Fruit fly (Drosophila melanogaster) whole organism, embryonic: ENCODE data around the gene obst-G.
A peak's percentile ranks its signal among the peaks of the same experiment; 100 is the strongest.

ENCODE experiments used
- Asciz ChIP-seq: fragments of 200-800 bp; sonication (Bioruptor generic); optimal IDR thresholded peaks from 2 replicates; lab custom pipeline; 2017; ENCODE audit warnings: missing biosample characterization, mild to moderate bottlenecking, missing genetic modification characterization, missing genetic modification reagents
- Atf-2 ChIP-seq: fragments of 200-800 bp; sonication (Bioruptor generic); optimal IDR thresholded peaks from 2 replicates; lab custom pipeline; 2016; ENCODE audit warnings: missing biosample characterization, missing genetic modification characterization
- Atf6 ChIP-seq: fragments of 200-800 bp; sonication (Bioruptor generic); IDR thresholded peaks from 2 replicates; pipeline ENCODE4 v1.3.6; 2022; ENCODE audit warnings: missing biosample characterization, missing genetic modification characterization
- CG11085 ChIP-seq: fragments of 200-800 bp; sonication (Bioruptor generic); IDR thresholded peaks from 2 replicates; pipeline ENCODE4 v1.3.6; 2022; ENCODE audit warnings: missing biosample characterization, missing genetic modification characterization
- CG11560 ChIP-seq: fragments of 200-800 bp; sonication (Bioruptor generic); IDR thresholded peaks from 3 replicates; pipeline ENCODE4 v1.3.6; 2022; ENCODE audit warnings: missing biosample characterization, missing genetic modification characterization
- CG11723 ChIP-seq: fragments of 200-800 bp; sonication (Bioruptor generic); optimal IDR thresholded peaks from 2 replicates; lab custom pipeline; 2017; ENCODE audit warnings: missing biosample characterization, mild to moderate bottlenecking, missing genetic modification characterization
- CG12769 ChIP-seq: fragments of 200-800 bp; sonication (Bioruptor generic); optimal IDR thresholded peaks from 2 replicates; lab custom pipeline; 2019; ENCODE audit warnings: missing biosample characterization, mild to moderate bottlenecking, missing genetic modification characterization, moderate library complexity
- CG13624 ChIP-seq: fragments of 200-800 bp; sonication (Bioruptor generic); optimal IDR thresholded peaks from 2 replicates; lab custom pipeline; 2016; ENCODE audit warnings: missing biosample characterization, missing genetic modification characterization
- CG14014 ChIP-seq: fragments of 200-800 bp; sonication (Bioruptor generic); IDR thresholded peaks from 2 replicates; pipeline ENCODE4 v1.3.6; 2022; ENCODE audit warnings: missing biosample characterization, missing genetic modification characterization
- CG15601 ChIP-seq: fragments of 200-800 bp; sonication (Bioruptor generic); optimal IDR thresholded peaks from 3 replicates; lab custom pipeline; 2019; ENCODE audit warnings: missing biosample characterization, mild to moderate bottlenecking, missing genetic modification characterization, moderate library complexity
- CG17361 ChIP-seq: fragments of 200-800 bp; sonication (Bioruptor generic); IDR thresholded peaks from 3 replicates; pipeline ENCODE4 v1.3.6; 2022; ENCODE audit warnings: missing biosample characterization, missing genetic modification characterization
- CG17802 ChIP-seq: fragments of 200-800 bp; sonication (Bioruptor generic); optimal IDR thresholded peaks from 2 replicates; lab custom pipeline; 2018; ENCODE audit warnings: missing biosample characterization, mild to moderate bottlenecking, missing genetic modification characterization, moderate library complexity
- CG33557 ChIP-seq: fragments of 200-800 bp; sonication (Bioruptor generic); optimal IDR thresholded peaks from 2 replicates; lab custom pipeline; 2019; ENCODE audit warnings: missing biosample characterization, mild to moderate bottlenecking, missing genetic modification characterization, moderate library complexity
- CG3995 ChIP-seq: fragments of 200-800 bp; sonication (Bioruptor generic); optimal IDR thresholded peaks from 3 replicates; lab custom pipeline; 2016; ENCODE audit warnings: missing biosample characterization, missing genetic modification characterization
- CG4854 ChIP-seq: fragments of 200-800 bp; sonication (Bioruptor generic); optimal IDR thresholded peaks from 2 replicates; lab custom pipeline; 2016; ENCODE audit warnings: missing biosample characterization, missing genetic modification characterization, inconsistent platforms
- CG6254 ChIP-seq: fragments of 200-800 bp; sonication (Bioruptor generic); optimal IDR thresholded peaks from 3 replicates; lab custom pipeline; 2017; ENCODE audit warnings: mild to moderate bottlenecking, missing biosample characterization, missing genetic modification reagents, missing genetic modification characterization
- Ets65A ChIP-seq: fragments of 200-800 bp; sonication (Bioruptor generic); peaks from one replicate; lab custom pipeline; 2016; ENCODE audit warnings: missing biosample characterization, missing genetic modification characterization
- H15 ChIP-seq: fragments of 200-800 bp; sonication (Bioruptor generic); IDR thresholded peaks from 3 replicates; pipeline ENCODE4 v1.3.6; 2022; ENCODE audit warnings: missing biosample characterization, missing genetic modification characterization
- H2.0 ChIP-seq: fragments of 200-800 bp; sonication (Bioruptor generic); IDR thresholded peaks from 2 replicates; pipeline ENCODE4 v1.3.6; 2022; ENCODE audit warnings: missing biosample characterization, missing genetic modification characterization
- Hsf ChIP-seq: fragments of 200-800 bp; sonication (Bioruptor generic); optimal IDR thresholded peaks from 3 replicates; lab custom pipeline; 2016; ENCODE audit warnings: missing biosample characterization, missing genetic modification characterization
- Opbp ChIP-seq: fragments of 200-800 bp; sonication (Bioruptor generic); IDR thresholded peaks from 3 replicates; pipeline ENCODE4 v1.3.6; 2022; ENCODE audit warnings: missing biosample characterization, missing genetic modification characterization; ENCODE audit not compliant: partially characterized antibody
- Ravus ChIP-seq: fragments of 200-800 bp; sonication (Bioruptor generic); IDR thresholded peaks from 2 replicates; pipeline ENCODE4 v1.3.6; 2022; ENCODE audit warnings: missing biosample characterization, missing genetic modification characterization
- Taf1 ChIP-seq: fragments of 200-800 bp; sonication (Bioruptor generic); IDR thresholded peaks from 2 replicates; pipeline ENCODE4 v1.3.6; 2022; ENCODE audit warnings: missing biosample characterization, missing genetic modification characterization
- YL-1 ChIP-seq: fragments of 200-800 bp; sonication (Bioruptor generic); optimal IDR thresholded peaks from 3 replicates; lab custom pipeline; 2017; ENCODE audit warnings: missing biosample characterization, mild to moderate bottlenecking, missing genetic modification characterization
- ap ChIP-seq: fragments of 200-800 bp; sonication (Bioruptor generic); IDR thresholded peaks from 2 replicates; pipeline ENCODE4 v1.3.6; 2022; ENCODE audit warnings: missing biosample characterization, missing genetic modification characterization
- bbx ChIP-seq: fragments of 200-800 bp; sonication (Bioruptor generic); IDR thresholded peaks from 2 replicates; pipeline ENCODE4 v1.3.6; 2022; ENCODE audit warnings: missing biosample characterization, missing genetic modification characterization; ENCODE audit not compliant: partially characterized antibody
- bigmax ChIP-seq: fragments of 200-800 bp; sonication (Bioruptor generic); optimal IDR thresholded peaks from 2 replicates; lab custom pipeline; 2018; ENCODE audit warnings: missing biosample characterization, mild to moderate bottlenecking, missing genetic modification characterization
- cg ChIP-seq: fragments of 200-800 bp; sonication (Bioruptor generic); optimal IDR thresholded peaks from 3 replicates; lab custom pipeline; 2019; ENCODE audit warnings: missing biosample characterization, mild to moderate bottlenecking, missing genetic modification characterization, moderate library complexity
- da ChIP-seq: fragments of 200-800 bp; sonication (Bioruptor generic); optimal IDR thresholded peaks from 2 replicates; lab custom pipeline; 2016; ENCODE audit warnings: missing biosample characterization, missing genetic modification characterization
- esg ChIP-seq: fragments of 200-800 bp; sonication (Bioruptor generic); conservative IDR thresholded peaks from 2 replicates; pipeline ENCODE4 v1.3.6; 2022; ENCODE audit warnings: missing biosample characterization, missing genetic modification characterization
- fd3F ChIP-seq: fragments of 200-800 bp; sonication (Bioruptor generic); optimal IDR thresholded peaks from 2 replicates; lab custom pipeline; 2018; ENCODE audit warnings: missing biosample characterization, mild to moderate bottlenecking, missing genetic modification characterization, moderate library complexity
- fd64A ChIP-seq: fragments of 200-800 bp; sonication (Bioruptor generic); optimal IDR thresholded peaks from 3 replicates; lab custom pipeline; 2018; ENCODE audit warnings: missing biosample characterization, mild to moderate bottlenecking, missing genetic modification characterization
- gcm ChIP-seq: fragments of 200-800 bp; sonication (Bioruptor generic); optimal IDR thresholded peaks from 2 replicates; lab custom pipeline; 2019; ENCODE audit warnings: missing biosample characterization, mild to moderate bottlenecking, missing genetic modification characterization, moderate library complexity
- gro ChIP-seq: fragments of 200-800 bp; sonication (Bioruptor generic); optimal IDR thresholded peaks from 2 replicates; lab custom pipeline; 2016; ENCODE audit warnings: missing biosample characterization, missing genetic modification characterization
- her ChIP-seq: fragments of 200-800 bp; sonication (Bioruptor generic); optimal IDR thresholded peaks from 2 replicates; lab custom pipeline; 2016; ENCODE audit warnings: missing biosample characterization, missing genetic modification characterization
- nerfin-1 ChIP-seq: fragments of 200-800 bp; sonication (Bioruptor generic); optimal IDR thresholded peaks from 3 replicates; lab custom pipeline; 2019; ENCODE audit warnings: missing biosample characterization, mild to moderate bottlenecking, missing genetic modification characterization, moderate library complexity
- nerfin-2 ChIP-seq: fragments of 200-800 bp; sonication (Bioruptor generic); IDR thresholded peaks from 2 replicates; pipeline ENCODE4 v1.3.6; 2022; ENCODE audit warnings: missing biosample characterization, missing genetic modification characterization; ENCODE audit not compliant: partially characterized antibody
- org-1 ChIP-seq: fragments of 200-800 bp; sonication (Bioruptor generic); optimal IDR thresholded peaks from 2 replicates; lab custom pipeline; 2017; ENCODE audit warnings: missing biosample characterization, missing genetic modification characterization
- prd ChIP-seq, 3 experiments: fragments of >200 bp in 2 of 3; fragments of 200-800 bp in 1 of 3; sonication (Bioruptor generic) in 1 of 3; optimal IDR thresholded peaks in 2 of 3; IDR thresholded peaks in 1 of 3; 2 replicates in 2 of 3; 3 replicates in 1 of 3; pipeline versions ENCODE4 v1.3.6 to Lab custom; 2017 to 2022; ENCODE audit warnings: missing biosample characterization in 1 of 3, missing genetic modification characterization in 1 of 3
- ranshi ChIP-seq: fragments of 200-800 bp; sonication (Bioruptor generic); IDR thresholded peaks from 2 replicates; pipeline ENCODE4 v1.3.6; 2022; ENCODE audit warnings: missing biosample characterization, missing genetic modification characterization
- shn ChIP-seq: fragments of 200-800 bp; sonication (Bioruptor generic); optimal IDR thresholded peaks from 3 replicates; lab custom pipeline; 2016; ENCODE audit warnings: missing biosample characterization, missing genetic modification characterization
- sima ChIP-seq: fragments of 200-800 bp; sonication (Bioruptor generic); optimal IDR thresholded peaks from 2 replicates; lab custom pipeline; 2016; ENCODE audit warnings: missing biosample characterization, missing genetic modification characterization
- sna ChIP-seq: fragments of 200-800 bp; sonication (Bioruptor generic); IDR thresholded peaks from 2 replicates; pipeline ENCODE4 v1.3.6; 2022; ENCODE audit warnings: missing biosample characterization, missing genetic modification characterization; ENCODE audit not compliant: partially characterized antibody
- tin ChIP-seq: fragments of 200-800 bp; sonication (Bioruptor generic); optimal IDR thresholded peaks from 3 replicates; lab custom pipeline; 2016; ENCODE audit warnings: missing biosample characterization, missing genetic modification characterization
- tna ChIP-seq: fragments of 200-800 bp; sonication (Bioruptor generic); IDR thresholded peaks from 2 replicates; pipeline ENCODE4 v1.3.6; 2022; ENCODE audit warnings: missing biosample characterization, missing genetic modification characterization; ENCODE audit not compliant: partially characterized antibody
- trem ChIP-seq: fragments of 200-800 bp; optimal IDR thresholded peaks from 3 replicates; lab custom pipeline; 2019; ENCODE audit warnings: missing biosample characterization, mild to moderate bottlenecking, missing genetic modification characterization, moderate library complexity
- tup ChIP-seq: fragments of 200-800 bp; sonication (Bioruptor generic); optimal IDR thresholded peaks from 2 replicates; lab custom pipeline; 2016; ENCODE audit warnings: missing biosample characterization, mild to moderate bottlenecking, missing genetic modification characterization, moderate library complexity

obst-G gene

dm6 chr3L:11992960-11993359 is 39.8 kb upstream of the obst-G start, which contains the start of gene viaf (continued):
- TF ChIP-seq CG13624 (GFP tag; lab: Kevin White, UChicago) (no peak), sima (GFP tag; lab: Kevin White, UChicago) (no peak), CG17361 (GFP tag; lab: Robert Waterston, UW) (no peak; the same call in 2 of the 3 replicates), Taf1 (GFP tag; lab: Robert Waterston, UW) (no peak; the same call in 1 of the 2 replicates), CG6254 (GFP tag; lab: Kevin White, UChicago) (no peak), Asciz (GFP tag; lab: Kevin White, UChicago) (no peak), CG4854 (GFP tag; lab: Kevin White, UChicago) (no peak), tin (GFP tag; lab: Kevin White, UChicago) (peak; percentile 56), nerfin-2 (peak; percentile 63), CG33557 (GFP tag; lab: Kevin White, UChicago) (peak; percentile 42), ranshi (GFP tag; lab: Robert Waterston, UW) (no peak), CG11723 (GFP tag; lab: Kevin White, UChicago) (no peak), CG3995 (GFP tag; lab: Kevin White, UChicago) (peak; percentile 95), her (GFP tag; lab: Kevin White, UChicago) (no peak), CG11085 (GFP tag; lab: Robert Waterston, UW) (no peak), bbx (GFP tag; lab: Robert Waterston, UW) (peak; percentile 96), bigmax (GFP tag; lab: Kevin White, UChicago) (no peak), CG15601 (tag; lab: Kevin White, UChicago) (no peak), shn (GFP tag; lab: Kevin White, UChicago) (no peak), CG14014 (peak; percentile 25; the same call in 1 of the 2 replicates), org-1 (GFP tag; lab: Kevin White, UChicago) (no peak), Hsf (GFP tag; lab: Kevin White, UChicago) (peak; percentile 45), fd64A (GFP tag; lab: Kevin White, UChicago) (no peak), sna (GFP tag; lab: Robert Waterston, UW) (peak; percentile 94), cg (no peak), fd3F (GFP tag; lab: Kevin White, UChicago) (peak; percentile 30), gcm (GFP tag; lab: Kevin White, UChicago) (no peak), Ravus (GFP tag; lab: Robert Waterston, UW) (no peak), tup (GFP tag; lab: Kevin White, UChicago) (no peak), tna (GFP tag; lab: Robert Waterston, UW) (peak; percentile 86)

- TF ChIP-seq ap (GFP tag; lab: Robert Waterston, UW) (no peak), CG17802 (tag; lab: Kevin White, UChicago) (no peak)
Measured at dm6 chr3L:11990436-11990835, 37.3 kb upstream of the obst-G start, which contains the start of gene CG6931. Gene CG6931 (plus strand): TSS chr3L:11990736.

dm6 chr3L:11984606-11985005 is 31.5 kb upstream of the obst-G start, which contains the start of gene CG6938:
Gene CG6938 (plus strand): TSS chr3L:11984906.
- TF ChIP-seq sima (GFP tag; lab: Kevin White, UChicago) (no peak), Ets65A (GFP tag; lab: Kevin White, UChicago) (peak; percentile 83)

DNA sequence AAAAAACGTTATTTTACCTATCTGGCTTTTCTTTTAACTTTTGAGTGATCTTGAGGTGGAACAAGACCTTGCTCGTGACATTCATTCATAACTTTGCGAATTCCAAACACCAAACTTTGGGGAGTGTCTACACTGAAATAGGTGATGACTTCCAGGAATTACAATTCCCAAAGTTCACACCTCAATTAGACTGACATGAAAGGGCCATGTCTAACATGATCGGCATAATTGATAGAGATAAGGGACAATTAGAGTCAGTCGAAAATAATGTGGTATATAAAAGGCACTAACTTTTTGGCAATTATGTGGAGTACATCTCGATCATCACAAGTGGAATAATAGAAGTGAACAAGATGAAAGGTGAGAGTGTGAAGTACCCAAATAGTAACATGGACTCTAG is 22.7 kb upstream of the obst-G start, which contains the start of gene CG43896:
Gene CG43896 (plus strand): TSS at position 301 of the 400 bp plus-strand sequence.
- TF ChIP-seq H2.0 (GFP tag; lab: Robert Waterston, UW), result no peak
- no peak for TF ChIP-seq esg (GFP tag; lab: Robert Waterston, UW)
- TF ChIP-seq da (GFP tag; lab: Kevin White, UChicago), result no peak
- no peak for TF ChIP-seq gro (GFP tag; lab: Kevin White, UChicago)
- TF ChIP-seq CG11560 (tag; lab: Robert Waterston, UW), result no peak
- TF ChIP-seq prd (optimal IDR thresholded peaks at IDR 0.05; lab: Kevin White, UChicago), result no peak
- no peak for TF ChIP-seq prd (GFP tag; IDR thresholded peaks at IDR 0.05; lab: Robert Waterston, UW)
- no peak for TF ChIP-seq YL-1 (GFP tag; lab: Kevin White, UChicago)
- no peak for TF ChIP-seq trem (tag; lab: Kevin White, UChicago)
- no peak for TF ChIP-seq Atf6 (GFP tag; lab: Robert Waterston, UW)
- TF ChIP-seq Opbp (GFP tag; lab: Robert Waterston, UW), result no peak
- TF ChIP-seq Atf-2, result no peak
- TF ChIP-seq CG12769 (tag; lab: Kevin White, UChicago), result no peak
- TF ChIP-seq H15, result no peak
- TF ChIP-seq nerfin-1 (tag; lab: Kevin White, UChicago), result no peak
